Fruit fly (Drosophila melanogaster) whole organism, embryonic: ENCODE data around the gene CG43319.
A peak's percentile ranks its signal among the peaks of the same experiment; 100 is the strongest.

Experiments
- Asciz ChIP-seq: fragments of 200-800 bp; sonication (Bioruptor generic); optimal IDR thresholded peaks from 2 replicates; lab custom pipeline; 2017; ENCODE audit warnings: missing biosample characterization, mild to moderate bottlenecking, missing genetic modification characterization, missing genetic modification reagents
- Blimp-1 ChIP-seq: fragments of 200-800 bp; sonication (Bioruptor generic); optimal IDR thresholded peaks from 3 replicates; lab custom pipeline; 2018; ENCODE audit warnings: missing biosample characterization, missing genetic modification characterization, mild to moderate bottlenecking, moderate library complexity, missing genetic modification reagents
- CG12744 ChIP-seq: fragments of 200-800 bp; sonication (Bioruptor generic); optimal IDR thresholded peaks from 2 replicates; lab custom pipeline; 2016; ENCODE audit warnings: missing biosample characterization, missing genetic modification characterization
- CG13287 ChIP-seq: fragments of 200-800 bp; sonication (Bioruptor generic); IDR thresholded peaks from 2 replicates; pipeline ENCODE4 v1.3.6; 2022; ENCODE audit warnings: missing biosample characterization, missing genetic modification characterization; ENCODE audit not compliant: partially characterized antibody
- CG14710 ChIP-seq: fragments of 200-800 bp; sonication (Bioruptor generic); optimal IDR thresholded peaks from 3 replicates; lab custom pipeline; 2019; ENCODE audit warnings: missing biosample characterization, mild to moderate bottlenecking, missing genetic modification characterization, moderate library complexity
- CG15514 ChIP-seq: fragments of 200-800 bp; sonication (Bioruptor generic); optimal IDR thresholded peaks from 3 replicates; lab custom pipeline; 2017; ENCODE audit warnings: missing biosample characterization, missing genetic modification characterization, mild to moderate bottlenecking, moderate library complexity, missing genetic modification reagents
- CG15601 ChIP-seq: fragments of 200-800 bp; sonication (Bioruptor generic); optimal IDR thresholded peaks from 3 replicates; lab custom pipeline; 2019; ENCODE audit warnings: missing biosample characterization, mild to moderate bottlenecking, missing genetic modification characterization, moderate library complexity
- CG1603 ChIP-seq: fragments of 200-800 bp; sonication (Bioruptor generic); optimal IDR thresholded peaks from 2 replicates; lab custom pipeline; 2019; ENCODE audit warnings: missing biosample characterization, mild to moderate bottlenecking, missing genetic modification characterization, moderate library complexity
- CG17359 ChIP-seq: fragments of 200-800 bp; sonication (Bioruptor generic); optimal IDR thresholded peaks from 3 replicates; lab custom pipeline; 2018; ENCODE audit warnings: missing biosample characterization, mild to moderate bottlenecking, missing genetic modification characterization, moderate library complexity
- CG2678 ChIP-seq: fragments of 200-800 bp; sonication (Bioruptor generic); optimal IDR thresholded peaks from 3 replicates; lab custom pipeline; 2019; ENCODE audit warnings: missing biosample characterization, mild to moderate bottlenecking, missing genetic modification characterization, moderate library complexity
- CG32767 ChIP-seq: fragments of 200-800 bp; sonication (Bioruptor generic); IDR thresholded peaks from 2 replicates; pipeline ENCODE4 v1.3.6; 2022; ENCODE audit warnings: missing biosample characterization, missing genetic modification characterization
- CG32772 ChIP-seq: fragments of 200-800 bp; sonication (Bioruptor generic); IDR thresholded peaks from 2 replicates; pipeline ENCODE4 v1.3.6; 2022; ENCODE audit warnings: missing biosample characterization, missing genetic modification characterization
- CG34376 ChIP-seq: fragments of 200-800 bp; sonication (Bioruptor generic); optimal IDR thresholded peaks from 2 replicates; lab custom pipeline; 2018; ENCODE audit warnings: missing biosample characterization, mild to moderate bottlenecking, missing genetic modification characterization
- CG6813 ChIP-seq: fragments of 200-800 bp; sonication (Bioruptor generic); optimal IDR thresholded peaks from 2 replicates; lab custom pipeline; 2017; ENCODE audit warnings: missing biosample characterization, missing genetic modification characterization, mild to moderate bottlenecking, moderate library complexity, missing genetic modification reagents
- CG9727 ChIP-seq: fragments of 200-800 bp; sonication (Bioruptor generic); optimal IDR thresholded peaks from 3 replicates; lab custom pipeline; 2017; ENCODE audit warnings: missing biosample characterization, mild to moderate bottlenecking, missing genetic modification characterization
- D19A ChIP-seq: fragments of 200-800 bp; optimal IDR thresholded peaks from 3 replicates; lab custom pipeline; 2019; ENCODE audit warnings: missing biosample characterization, mild to moderate bottlenecking, missing genetic modification characterization, moderate library complexity
- Dp ChIP-seq: fragments of 200-800 bp; sonication (Bioruptor generic); optimal IDR thresholded peaks from 2 replicates; lab custom pipeline; 2018; ENCODE audit warnings: missing biosample characterization, mild to moderate bottlenecking, missing genetic modification characterization, moderate library complexity
- Drgx ChIP-seq: fragments of 200-800 bp; sonication (Bioruptor generic); IDR thresholded peaks from 2 replicates; pipeline ENCODE4 v1.3.6; 2022; ENCODE audit warnings: missing biosample characterization, missing genetic modification characterization
- E2f1 ChIP-seq: fragments of 200-800 bp; sonication (Bioruptor generic); IDR thresholded peaks from 2 replicates; pipeline ENCODE4 v1.3.6; 2022; ENCODE audit warnings: missing biosample characterization, missing genetic modification characterization
- Eip74EF ChIP-seq, 2 experiments: fragments of 200-800 bp in 1 of 2; fragments of >200 bp in 1 of 2; sonication (Bioruptor generic) in 1 of 2; optimal IDR thresholded peaks; 2 replicates each; lab custom pipeline; 2017 to 2019; ENCODE audit warnings: missing biosample characterization in 2 of 2, missing genetic modification characterization in 2 of 2, mild to moderate bottlenecking in 1 of 2, moderate library complexity in 1 of 2
- H15 ChIP-seq: fragments of 200-800 bp; sonication (Bioruptor generic); IDR thresholded peaks from 3 replicates; pipeline ENCODE4 v1.3.6; 2022; ENCODE audit warnings: missing biosample characterization, missing genetic modification characterization
- Hand ChIP-seq: fragments of 200-800 bp; sonication (Bioruptor generic); optimal IDR thresholded peaks from 2 replicates; lab custom pipeline; 2017; ENCODE audit warnings: mild to moderate bottlenecking, missing biosample characterization, missing genetic modification reagents, missing genetic modification characterization
- Hr39 ChIP-seq: fragments of >200 bp; optimal IDR thresholded peaks from 2 replicates; lab custom pipeline; 2017
- Med ChIP-seq: fragments of 200-800 bp; sonication (Bioruptor generic); peaks from one replicate; lab custom pipeline; 2016; ENCODE audit warnings: missing biosample characterization, missing genetic modification characterization, mild to moderate bottlenecking, inconsistent platforms, moderate library complexity
- NfI ChIP-seq: fragments of 200-800 bp; sonication (Bioruptor generic); optimal IDR thresholded peaks from 3 replicates; lab custom pipeline; 2018; ENCODE audit warnings: missing biosample characterization, mild to moderate bottlenecking, missing genetic modification characterization, moderate library complexity
- Opbp ChIP-seq: fragments of 200-800 bp; sonication (Bioruptor generic); IDR thresholded peaks from 3 replicates; pipeline ENCODE4 v1.3.6; 2022; ENCODE audit warnings: missing biosample characterization, missing genetic modification characterization; ENCODE audit not compliant: partially characterized antibody
- Ptx1 ChIP-seq: fragments of 200-800 bp; sonication (Bioruptor generic); IDR thresholded peaks from 2 replicates; pipeline ENCODE4 v1.3.6; 2022; ENCODE audit warnings: missing biosample characterization, missing genetic modification characterization
- Scr ChIP-seq: fragments of 200-800 bp; sonication (Bioruptor generic); IDR thresholded peaks from 2 replicates; pipeline ENCODE4 v1.3.6; 2022; ENCODE audit warnings: missing biosample characterization, missing genetic modification characterization; ENCODE audit not compliant: partially characterized antibody
- disco-r ChIP-seq: fragments of 200-800 bp; sonication (Bioruptor generic); optimal IDR thresholded peaks from 2 replicates; lab custom pipeline; 2016; ENCODE audit warnings: missing biosample characterization, missing genetic modification characterization
- dmrt99B ChIP-seq: fragments of 200-800 bp; sonication (Bioruptor generic); optimal IDR thresholded peaks from 2 replicates; lab custom pipeline; 2018; ENCODE audit warnings: missing biosample characterization, mild to moderate bottlenecking, missing genetic modification characterization, moderate library complexity
- gt ChIP-seq: fragments of 200-800 bp; sonication (Bioruptor generic); IDR thresholded peaks from 2 replicates; pipeline ENCODE4 v1.3.6; 2022; ENCODE audit warnings: missing biosample characterization, missing genetic modification characterization
- her ChIP-seq: fragments of 200-800 bp; sonication (Bioruptor generic); optimal IDR thresholded peaks from 2 replicates; lab custom pipeline; 2016; ENCODE audit warnings: missing biosample characterization, missing genetic modification characterization
- lab ChIP-seq: fragments of 200-800 bp; sonication (Bioruptor generic); optimal IDR thresholded peaks from 3 replicates; lab custom pipeline; 2017; ENCODE audit warnings: missing biosample characterization, missing genetic modification characterization, mild to moderate bottlenecking, moderate library complexity, missing genetic modification reagents
- lmd ChIP-seq: fragments of 200-800 bp; sonication (Bioruptor generic); IDR thresholded peaks from 2 replicates; pipeline ENCODE4 v1.3.6; 2022; ENCODE audit warnings: missing biosample characterization, missing genetic modification characterization
- lov ChIP-seq, 2 experiments: fragments of 200-800 bp in 1 of 2; fragments of >200 bp in 1 of 2; sonication (Bioruptor generic) in 1 of 2; IDR thresholded peaks in 1 of 2; optimal IDR thresholded peaks in 1 of 2; 2 replicates in 1 of 2; 3 replicates in 1 of 2; pipeline versions ENCODE4 v1.3.6 to Lab custom; 2017 to 2022; ENCODE audit warnings: missing biosample characterization in 1 of 2, missing genetic modification characterization in 1 of 2
- luna ChIP-seq: fragments of 200-800 bp; sonication (Bioruptor generic); optimal IDR thresholded peaks from 2 replicates; lab custom pipeline; 2016; ENCODE audit warnings: missing biosample characterization, missing genetic modification characterization
- odd ChIP-seq: fragments of 200-800 bp; sonication (Bioruptor generic); optimal IDR thresholded peaks from 2 replicates; lab custom pipeline; 2017; ENCODE audit warnings: missing biosample characterization, mild to moderate bottlenecking, missing genetic modification characterization
- pan ChIP-seq, 4 experiments: fragments of >200 bp in 3 of 4; fragments of 200-800 bp in 1 of 4; sonication (Bioruptor generic) in 1 of 4; optimal IDR thresholded peaks in 3 of 4; IDR thresholded peaks in 1 of 4; 2 replicates each; pipeline versions ENCODE4 v1.3.6 to Lab custom; 2017 to 2022; ENCODE audit warnings: missing biosample characterization in 2 of 4, missing genetic modification characterization in 2 of 4, mixed read lengths in 1 of 4
- pfk ChIP-seq: fragments of 200-800 bp; sonication (Bioruptor generic); optimal IDR thresholded peaks from 2 replicates; lab custom pipeline; 2018; ENCODE audit warnings: missing biosample characterization, mild to moderate bottlenecking, missing genetic modification characterization, moderate library complexity
- phol ChIP-seq: fragments of 200-800 bp; sonication (Bioruptor generic); optimal IDR thresholded peaks from 3 replicates; lab custom pipeline; 2018; ENCODE audit warnings: missing biosample characterization, mild to moderate bottlenecking, missing genetic modification characterization, moderate library complexity
- scrt ChIP-seq: fragments of 200-800 bp; sonication (Bioruptor generic); optimal IDR thresholded peaks from 2 replicates; lab custom pipeline; 2018; ENCODE audit warnings: missing biosample characterization, mild to moderate bottlenecking, missing genetic modification characterization, moderate library complexity
- seq ChIP-seq: fragments of 200-800 bp; sonication (Bioruptor generic); IDR thresholded peaks from 2 replicates; pipeline ENCODE4 v1.3.6; 2022; ENCODE audit warnings: missing biosample characterization, missing genetic modification characterization
- sisA ChIP-seq: fragments of 200-800 bp; sonication (Bioruptor generic); IDR thresholded peaks from 2 replicates; pipeline ENCODE4 v1.3.6; 2022; ENCODE audit warnings: missing biosample characterization, missing genetic modification characterization
- ssp ChIP-seq: fragments of 200-800 bp; sonication (Bioruptor generic); IDR thresholded peaks from 2 replicates; pipeline ENCODE4 v1.3.6; 2022; ENCODE audit warnings: missing biosample characterization, missing genetic modification characterization
- tio ChIP-seq: fragments of 200-800 bp; sonication (Bioruptor generic); optimal IDR thresholded peaks from 2 replicates; lab custom pipeline; 2017; ENCODE audit warnings: missing biosample characterization, missing genetic modification characterization, inconsistent platforms
- wor ChIP-seq: fragments of 200-800 bp; sonication (Bioruptor generic); IDR thresholded peaks from 2 replicates; pipeline ENCODE4 v1.3.6; 2022; ENCODE audit warnings: missing biosample characterization, missing genetic modification characterization

Gene CG43319

dm6 chr3R:27652156-27652810, 41.8 kb upstream of the CG43319 start, which contains the start of gene RpS10a (continued):
- peak; percentile 17 for TF ChIP-seq CG15514 (GFP tag; lab: Kevin White, UChicago)
- peak; percentile 53; the same call in 1 of the 2 replicates for TF ChIP-seq seq
- peak; percentile 57; the same call in 2 of the 3 replicates for TF ChIP-seq Opbp
- no peak for TF ChIP-seq CG6813 (GFP tag; lab: Kevin White, UChicago)

DNA sequence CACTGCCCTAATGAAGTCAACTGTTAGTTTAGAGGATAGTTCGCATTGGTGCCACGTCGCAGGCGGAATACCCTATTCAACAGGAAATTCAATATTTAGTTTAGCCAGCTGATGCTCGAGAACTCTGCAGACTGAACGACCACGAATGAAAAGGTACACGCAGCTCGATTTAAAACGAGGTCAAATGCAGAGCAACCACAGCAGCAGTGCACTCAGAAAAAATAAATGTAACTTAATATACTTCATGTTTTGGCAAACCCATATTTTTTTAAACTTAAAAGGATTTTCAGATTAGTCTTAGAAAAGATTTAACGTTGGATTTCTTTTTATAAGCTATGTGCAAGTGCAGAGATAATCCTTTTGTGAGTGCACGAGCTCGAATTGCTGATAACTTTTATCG, 39.0 kb upstream of the CG43319 start:
- no peak for TF ChIP-seq tio (GFP tag; lab: Kevin White, UChicago)
- TF ChIP-seq scrt (GFP tag; lab: Kevin White, UChicago), result no peak
- no peak for TF ChIP-seq CG32767 (GFP tag; lab: Robert Waterston, UW)
- TF ChIP-seq pan (optimal IDR thresholded peaks at IDR 0.05; lab: Kevin White, UChicago), result no peak
- no peak for TF ChIP-seq pan (GFP tag; optimal IDR thresholded peaks at IDR 0.05 in 1 of 2, IDR thresholded peaks at IDR 0.05 in 1 of 2)
- TF ChIP-seq lab (GFP tag; lab: Kevin White, UChicago), result peak; percentile 10
- TF ChIP-seq Scr (GFP tag; lab: Robert Waterston, UW), result no peak
- no peak for TF ChIP-seq Eip74EF (GFP tag; optimal IDR thresholded peaks at IDR 0.05; lab: Kevin White, UChicago)
- peak; percentile 16; the same call in 1 of the 2 replicates for TF ChIP-seq lmd (GFP tag; lab: Robert Waterston, UW)
- no peak for TF ChIP-seq CG34376 (GFP tag; lab: Kevin White, UChicago)
- peak; percentile 35 for TF ChIP-seq Blimp-1 (GFP tag; lab: Kevin White, UChicago)
- no peak for TF ChIP-seq CG12744 (GFP tag; lab: Kevin White, UChicago)
- peak; percentile 23 for TF ChIP-seq dmrt99B (tag; lab: Kevin White, UChicago)
- no peak for TF ChIP-seq E2f1 (GFP tag; lab: Robert Waterston, UW)
- no peak for TF ChIP-seq NfI (GFP tag; lab: Kevin White, UChicago)
- no peak for TF ChIP-seq Dp (GFP tag; lab: Kevin White, UChicago)
- no peak for TF ChIP-seq CG32772 (GFP tag; lab: Robert Waterston, UW)
- peak; percentile 36 for TF ChIP-seq phol (tag; lab: Kevin White, UChicago)
- TF ChIP-seq disco-r (GFP tag; lab: Kevin White, UChicago), result no peak
- no peak for TF ChIP-seq odd (GFP tag; lab: Kevin White, UChicago)
- no peak for TF ChIP-seq CG14710 (tag; lab: Kevin White, UChicago)
- peak; percentile 81 for TF ChIP-seq D19A (tag; lab: Kevin White, UChicago)
- TF ChIP-seq lov (optimal IDR thresholded peaks at IDR 0.05; lab: Kevin White, UChicago), result no peak
- no peak for TF ChIP-seq lov (GFP tag; IDR thresholded peaks at IDR 0.05; lab: Robert Waterston, UW)
- TF ChIP-seq wor (GFP tag; lab: Robert Waterston, UW), result no peak
- TF ChIP-seq her (GFP tag; lab: Kevin White, UChicago), result no peak
- TF ChIP-seq Hand (GFP tag; lab: Kevin White, UChicago), result no peak
- TF ChIP-seq CG15601 (tag; lab: Kevin White, UChicago), result no peak
- TF ChIP-seq gt (GFP tag; lab: Robert Waterston, UW), result no peak
- no peak for TF ChIP-seq Ptx1 (GFP tag; lab: Robert Waterston, UW)
- TF ChIP-seq H15, result no peak
- peak; percentile 55 for TF ChIP-seq Drgx
- no peak for TF ChIP-seq CG9727 (GFP tag; lab: Kevin White, UChicago)
- no peak for TF ChIP-seq sisA
- TF ChIP-seq ssp (GFP tag; lab: Robert Waterston, UW), result no peak
- TF ChIP-seq CG2678 (tag; lab: Kevin White, UChicago), result peak; percentile 38
- peak; percentile 8 for TF ChIP-seq Med
- TF ChIP-seq Asciz, result peak; percentile 13
- no peak for TF ChIP-seq luna (GFP tag; lab: Kevin White, UChicago)
- no peak for TF ChIP-seq CG13287 (GFP tag; lab: Robert Waterston, UW)
- no peak for TF ChIP-seq Hr39
- TF ChIP-seq CG1603 (tag; lab: Kevin White, UChicago), result peak; percentile 10
- no peak for TF ChIP-seq pfk (GFP tag; lab: Kevin White, UChicago)
- peak; percentile 30 for TF ChIP-seq CG17359 (tag; lab: Kevin White, UChicago)
